Fruit fly (Drosophila melanogaster): ENCODE measurements around the gene Vml.

Gene Vml

DNA sequence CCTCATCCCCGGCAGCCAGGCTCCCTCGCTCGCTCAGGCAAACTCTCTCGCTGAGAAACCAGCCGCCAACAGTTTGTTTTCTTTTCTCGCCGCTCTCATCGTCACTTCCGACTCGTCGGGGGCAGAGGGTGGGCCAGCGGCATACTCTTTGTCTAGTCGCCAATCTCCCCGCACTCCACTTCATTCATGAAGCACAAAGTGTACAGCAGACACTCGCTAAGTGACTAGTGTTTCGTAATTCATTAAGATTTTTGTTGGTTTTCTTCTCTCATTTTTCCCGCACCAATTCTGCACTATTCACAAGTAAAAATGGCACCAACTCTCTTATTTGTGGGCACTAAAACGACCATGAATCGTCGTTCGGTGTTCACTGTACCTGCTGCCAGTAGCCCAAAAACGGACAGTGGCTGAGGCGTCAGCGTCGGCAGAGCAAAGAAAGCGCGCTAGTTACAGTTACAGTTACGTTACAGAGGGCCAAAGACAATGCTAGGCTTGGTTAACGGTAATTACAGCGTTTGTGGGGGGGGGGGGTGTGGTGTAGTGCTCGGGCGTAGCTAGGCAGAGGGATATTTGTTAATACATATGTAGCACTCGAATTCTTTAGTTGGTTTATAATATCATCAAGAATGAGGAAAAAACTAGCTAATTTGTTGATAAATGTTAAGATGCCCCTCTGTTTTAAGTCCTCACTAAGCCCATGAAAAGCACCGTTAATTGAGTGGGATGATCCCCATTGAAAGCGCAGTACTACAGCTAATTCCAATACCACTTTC lies 22.0 kb downstream of the Vml start:
- TF ChIP-seq pan (optimal IDR thresholded peaks at IDR 0.05) (no peak), woc (GFP tag; optimal IDR thresholded peaks at IDR 0.05) (peak; percentile 37), Myc (optimal IDR thresholded peaks at IDR 0.05) (no peak), CG9705 (GFP tag; optimal IDR thresholded peaks at IDR 0.05) (no peak), dmrt93B (GFP tag; optimal IDR thresholded peaks at IDR 0.05) (peak; percentile 76), psq (GFP tag; optimal IDR thresholded peaks at IDR 0.05) (peak; percentile 71), Sp1 (GFP tag; optimal IDR thresholded peaks at IDR 0.05) (peak; percentile 81), fru (GFP tag; optimal IDR thresholded peaks at IDR 0.05) (peak; percentile 93), Hr78 (GFP tag; optimal IDR thresholded peaks at IDR 0.05) (no peak), jim (GFP tag; optimal IDR thresholded peaks at IDR 0.05) (no peak), GATAd (GFP tag; optimal IDR thresholded peaks at IDR 0.05) (no peak), N (GFP tag; optimal IDR thresholded peaks at IDR 0.05) (no peak), HLH106 (tag; optimal IDR thresholded peaks at IDR 0.05) (peak; percentile 84), rgr (GFP tag; optimal IDR thresholded peaks at IDR 0.05) (peak; percentile 89), br (GFP tag; optimal IDR thresholded peaks at IDR 0.05) (peak; percentile 91), dsf (GFP tag; optimal IDR thresholded peaks at IDR 0.05; ENCODE audit: borderline replicate concordance) (no peak), OdsH (GFP tag; optimal IDR thresholded peaks at IDR 0.05) (peak; percentile 81), Dif (GFP tag; optimal IDR thresholded peaks at IDR 0.05; ENCODE audit: partially characterized antibody) (no peak), usp (GFP tag; optimal IDR thresholded peaks at IDR 0.05) (no peak), CrebA (GFP tag; optimal IDR thresholded peaks at IDR 0.05; ENCODE audit: borderline replicate concordance) (no peak), sage (GFP tag; optimal IDR thresholded peaks at IDR 0.05) (peak; percentile 57), lola (GFP tag; optimal IDR thresholded peaks at IDR 0.05) (no peak), foxo (GFP tag; optimal IDR thresholded peaks at IDR 0.05) (peak; percentile 42 to 91), brk (GFP tag; optimal IDR thresholded peaks at IDR 0.05) (no peak), h (GFP tag; optimal IDR thresholded peaks at IDR 0.05) (peak; percentile 94), ey (GFP tag; optimal IDR thresholded peaks at IDR 0.05) (peak; percentile 93), Hnf4 (GFP tag; optimal IDR thresholded peaks at IDR 0.05) (peak; percentile 85), tai (GFP tag; optimal IDR thresholded peaks at IDR 0.05) (peak; percentile 69), Hr83 (GFP tag; optimal IDR thresholded peaks at IDR 0.05; ENCODE audit: poor library complexity, severe bottlenecking) (no peak), Abd-B (GFP tag; optimal IDR thresholded peaks at IDR 0.05) (no peak), sv (GFP tag; optimal IDR thresholded peaks at IDR 0.05) (peak; percentile 97), CG32264 (GFP tag; optimal IDR thresholded peaks at IDR 0.05) (peak; percentile 72), Mio (GFP tag; optimal IDR thresholded peaks at IDR 0.05) (peak; percentile 62), Dfd (GFP tag; optimal IDR thresholded peaks at IDR 0.05) (no peak), Jra (GFP tag; optimal IDR thresholded peaks at IDR 0.05) (peak; percentile 24), Vsx2 (GFP tag; optimal IDR thresholded peaks at IDR 0.05; ENCODE audit: partially characterized antibody) (no peak), Rel (GFP tag; optimal IDR thresholded peaks at IDR 0.05) (no peak), Rel (tag; optimal IDR thresholded peaks at IDR 0.05) (peak; percentile 35), dl (GFP tag; optimal IDR thresholded peaks at IDR 0.05; ENCODE audit: insufficient read depth in 1 of 2, partially characterized antibody in 2 of 2) (no peak)

- TF ChIP-seq psq (GFP tag; optimal IDR thresholded peaks at IDR 0.05) (peak; percentile 87), brk (GFP tag; optimal IDR thresholded peaks at IDR 0.05) (peak; percentile 82), Hr83 (GFP tag; optimal IDR thresholded peaks at IDR 0.05; ENCODE audit: poor library complexity, severe bottlenecking) (peak; percentile 77), tai (GFP tag; optimal IDR thresholded peaks at IDR 0.05) (peak; percentile 81), Rel (GFP tag; optimal IDR thresholded peaks at IDR 0.05) (peak; percentile 77), Rel (tag; optimal IDR thresholded peaks at IDR 0.05) (peak; percentile 50), pan (optimal IDR thresholded peaks at IDR 0.05) (no peak), Abd-B (GFP tag; optimal IDR thresholded peaks at IDR 0.05) (no peak), dmrt93B (GFP tag; optimal IDR thresholded peaks at IDR 0.05) (peak; percentile 87), woc (GFP tag; optimal IDR thresholded peaks at IDR 0.05) (peak; percentile 95), h (GFP tag; optimal IDR thresholded peaks at IDR 0.05) (peak; percentile 94), Mio (GFP tag; optimal IDR thresholded peaks at IDR 0.05) (no peak), HLH106 (tag; optimal IDR thresholded peaks at IDR 0.05) (peak; percentile 91), dsf (GFP tag; optimal IDR thresholded peaks at IDR 0.05; ENCODE audit: borderline replicate concordance) (peak; percentile 31), ey (GFP tag; optimal IDR thresholded peaks at IDR 0.05) (peak; percentile 91), CG32264 (GFP tag; optimal IDR thresholded peaks at IDR 0.05) (peak; percentile 88), dl (GFP tag; optimal IDR thresholded peaks at IDR 0.05; ENCODE audit: insufficient read depth in 1 of 2, partially characterized antibody in 2 of 2) (no peak), sage (GFP tag; optimal IDR thresholded peaks at IDR 0.05) (peak; percentile 89), sv (GFP tag; optimal IDR thresholded peaks at IDR 0.05) (peak; percentile 69), CrebA (GFP tag; optimal IDR thresholded peaks at IDR 0.05; ENCODE audit: borderline replicate concordance) (no peak), usp (GFP tag; optimal IDR thresholded peaks at IDR 0.05) (no peak), Sp1 (GFP tag; optimal IDR thresholded peaks at IDR 0.05) (peak; percentile 88), Hnf4 (GFP tag; optimal IDR thresholded peaks at IDR 0.05) (peak; percentile 90), lola (GFP tag; optimal IDR thresholded peaks at IDR 0.05) (no peak), Dif (GFP tag; optimal IDR thresholded peaks at IDR 0.05; ENCODE audit: partially characterized antibody) (no peak), Myc (optimal IDR thresholded peaks at IDR 0.05) (no peak), N (GFP tag; optimal IDR thresholded peaks at IDR 0.05) (no peak), fru (GFP tag; optimal IDR thresholded peaks at IDR 0.05) (peak; percentile 94), Hr78 (GFP tag; optimal IDR thresholded peaks at IDR 0.05) (no peak), Jra (GFP tag; optimal IDR thresholded peaks at IDR 0.05) (peak; percentile 72), GATAd (GFP tag; optimal IDR thresholded peaks at IDR 0.05) (peak; percentile 17), rgr (GFP tag; optimal IDR thresholded peaks at IDR 0.05) (peak; percentile 93), CG9705 (GFP tag; optimal IDR thresholded peaks at IDR 0.05) (peak; percentile 76), OdsH (GFP tag; optimal IDR thresholded peaks at IDR 0.05) (peak; percentile 91), foxo (GFP tag; optimal IDR thresholded peaks at IDR 0.05) (peak; percentile 5 to 93), br (GFP tag; optimal IDR thresholded peaks at IDR 0.05) (peak; percentile 92)
Observed at dm6 chrX:2298708-2299370, 23.2 kb downstream of the Vml start.
